Worm (Caenorhabditis elegans) whole organism, L1 larva: ENCODE measurements around the gene C50E10.2.

ENCODE experiments used
- C16A3.4 ChIP-seq: fragments of 150-350 bp; optimal IDR thresholded peaks from 2 replicates; lab custom pipeline; 2014; ENCODE audit warnings: missing biosample characterization, missing genetic modification characterization
- C34B4.2 ChIP-seq: sonication (generic microtip); optimal IDR thresholded peaks from 2 replicates; lab custom pipeline; 2017; ENCODE audit warnings: mild to moderate bottlenecking, missing genetic modification characterization, missing compliant biosample characterization
- aha-1 ChIP-seq: fragments of 150-350 bp; optimal IDR thresholded peaks from 2 replicates; lab custom pipeline; 2014; ENCODE audit warnings: missing biosample characterization, missing genetic modification characterization
- alr-1 ChIP-seq: fragments of 200-800 bp; sonication (Bioruptor generic); optimal IDR thresholded peaks from 2 replicates; lab custom pipeline; 2018; ENCODE audit warnings: borderline replicate concordance, mild to moderate bottlenecking, missing genetic modification characterization, missing compliant biosample characterization
- ama-1 ChIP-seq: fragments of 150-350 bp; optimal IDR thresholded peaks from 2 replicates; lab custom pipeline; 2014
- blmp-1 ChIP-seq: fragments of 150-350 bp; optimal IDR thresholded peaks from 2 replicates; lab custom pipeline; 2014; ENCODE audit warnings: missing biosample characterization, missing genetic modification characterization
- ceh-8 ChIP-seq: fragments of 200-800 bp; sonication (Bioruptor generic); optimal IDR thresholded peaks from 2 replicates; lab custom pipeline; 2018; ENCODE audit warnings: mild to moderate bottlenecking, missing genetic modification characterization, moderate library complexity, missing compliant biosample characterization
- ceh-90 ChIP-seq: sonication (generic microtip); optimal IDR thresholded peaks from 2 replicates; lab custom pipeline; 2016; ENCODE audit warnings: missing genetic modification characterization, missing compliant biosample characterization
- ces-1 ChIP-seq: fragments of 150-350 bp; optimal IDR thresholded peaks from 2 replicates; lab custom pipeline; 2014; ENCODE audit warnings: missing biosample characterization, missing genetic modification reagents, missing genetic modification characterization
- dpl-1 ChIP-seq, 3 experiments: fragments of 150-350 bp in 2 of 3; sonication (generic microtip) in 1 of 3; optimal IDR thresholded peaks; 2 replicates each; lab custom pipeline; 2014 to 2017; ENCODE audit warnings: missing biosample characterization in 3 of 3, missing genetic modification characterization in 3 of 3, missing genetic modification reagents in 3 of 3
- dsc-1 ChIP-seq: sonication (generic microtip); optimal IDR thresholded peaks from 2 replicates; lab custom pipeline; 2016; ENCODE audit warnings: mild to moderate bottlenecking, missing genetic modification characterization, missing compliant biosample characterization
- efl-1 ChIP-seq, 4 experiments: fragments of 150-350 bp; optimal IDR thresholded peaks in 3 of 4; peaks in 1 of 4; 1 replicate in 1 of 4; 2 replicates in 3 of 4; lab custom pipeline; 2014; ENCODE audit warnings: missing biosample characterization in 2 of 4, missing genetic modification characterization in 2 of 4, missing genetic modification reagents in 2 of 4
- elt-3 ChIP-seq, 6 experiments: fragments of 150-350 bp in 1 of 6; sonication (generic microtip); optimal IDR thresholded peaks; 2 replicates each; lab custom pipeline; 2017 to 2018; ENCODE audit warnings: missing biosample characterization in 6 of 6, missing genetic modification characterization in 6 of 6, inconsistent platforms in 1 of 6
- ets-5 ChIP-seq: fragments of 200-800 bp; sonication (Bioruptor generic); IDR thresholded peaks from 2 replicates; pipeline ENCODE4 v1.3.6; 2022; ENCODE audit warnings: missing genetic modification characterization, missing compliant biosample characterization
- fkh-10 ChIP-seq: sonication (generic microtip); optimal IDR thresholded peaks from 2 replicates; lab custom pipeline; 2017; ENCODE audit warnings: missing biosample characterization, missing genetic modification reagents, missing genetic modification characterization
- fkh-8 ChIP-seq: sonication (generic microtip); optimal IDR thresholded peaks from 2 replicates; lab custom pipeline; 2016; ENCODE audit warnings: mild to moderate bottlenecking, missing genetic modification characterization, missing compliant biosample characterization
- hpl-2 ChIP-seq: fragments of 150-350 bp; optimal IDR thresholded peaks from 2 replicates; lab custom pipeline; 2014; ENCODE audit warnings: missing biosample characterization, missing genetic modification reagents, missing genetic modification characterization
- jun-1 ChIP-seq: fragments of 150-350 bp; optimal IDR thresholded peaks from 2 replicates; lab custom pipeline; 2014; ENCODE audit warnings: missing biosample characterization, missing genetic modification reagents, missing genetic modification characterization
- lin-14 ChIP-seq: fragments of 200-800 bp; sonication (Bioruptor generic); optimal IDR thresholded peaks from 2 replicates; lab custom pipeline; 2018; ENCODE audit warnings: mild to moderate bottlenecking, missing genetic modification characterization, moderate library complexity, missing compliant biosample characterization
- lin-35 ChIP-seq, 2 experiments: fragments of 150-350 bp; optimal IDR thresholded peaks; 2 replicates each; lab custom pipeline; 2014; ENCODE audit warnings: missing biosample characterization in 2 of 2, missing genetic modification characterization in 2 of 2, missing genetic modification reagents in 2 of 2
- lsy-2 ChIP-seq, 2 experiments: fragments of 150-350 bp; optimal IDR thresholded peaks; 2 replicates each; lab custom pipeline; 2014; ENCODE audit warnings: missing biosample characterization in 2 of 2, missing genetic modification characterization in 2 of 2
- mab-9 ChIP-seq: fragments of 200-800 bp; sonication (Bioruptor generic); IDR thresholded peaks from 2 replicates; pipeline ENCODE4 v1.3.6; 2022; ENCODE audit warnings: missing genetic modification reagents, missing genetic modification characterization, missing compliant biosample characterization
- mdl-1 ChIP-seq, 2 experiments: fragments of 150-350 bp; optimal IDR thresholded peaks; 2 replicates each; lab custom pipeline; 2014 to 2017; ENCODE audit warnings: missing biosample characterization in 2 of 2, missing genetic modification characterization in 2 of 2, inconsistent platforms in 1 of 2
- nhr-19 ChIP-seq: fragments of 200-800 bp; sonication (Bioruptor generic); conservative IDR thresholded peaks from 2 replicates; pipeline ENCODE4 v1.3.6; 2022; ENCODE audit warnings: missing genetic modification characterization, missing compliant biosample characterization
- nhr-20 ChIP-seq: sonication (generic microtip); optimal IDR thresholded peaks from 2 replicates; lab custom pipeline; 2016; ENCODE audit warnings: mild to moderate bottlenecking, missing genetic modification characterization, missing compliant biosample characterization
- nhr-28 ChIP-seq: fragments of 150-350 bp; optimal IDR thresholded peaks from 2 replicates; lab custom pipeline; 2014; ENCODE audit warnings: missing biosample characterization, missing genetic modification characterization
- nhr-47 ChIP-seq: sonication (generic microtip); optimal IDR thresholded peaks from 2 replicates; lab custom pipeline; 2016; ENCODE audit warnings: mild to moderate bottlenecking, missing genetic modification characterization, moderate library complexity, missing compliant biosample characterization
- nhr-71 ChIP-seq: sonication (generic microtip); optimal IDR thresholded peaks from 2 replicates; lab custom pipeline; 2016; ENCODE audit warnings: mild to moderate bottlenecking, missing genetic modification characterization, moderate library complexity, missing compliant biosample characterization
- nhr-84 ChIP-seq: sonication (generic microtip); optimal IDR thresholded peaks from 2 replicates; lab custom pipeline; 2017; ENCODE audit warnings: missing biosample characterization, missing genetic modification characterization
- nhr-85 ChIP-seq: sonication (generic microtip); peaks from one replicate; lab custom pipeline; 2016; ENCODE audit warnings: missing genetic modification characterization, inconsistent platforms, missing compliant biosample characterization
- nhr-90 ChIP-seq: sonication (generic microtip); optimal IDR thresholded peaks from 2 replicates; lab custom pipeline; 2016; ENCODE audit warnings: mild to moderate bottlenecking, missing genetic modification characterization, missing compliant biosample characterization; ENCODE audit not compliant: poor library complexity
- pax-3 ChIP-seq: fragments of 200-800 bp; sonication (Bioruptor generic); optimal IDR thresholded peaks from 2 replicates; lab custom pipeline; 2018; ENCODE audit warnings: mild to moderate bottlenecking, missing genetic modification characterization, moderate library complexity, missing compliant biosample characterization
- pqm-1 ChIP-seq: sonication (generic microtip); optimal IDR thresholded peaks from 3 replicates; lab custom pipeline; 2017; ENCODE audit warnings: missing biosample characterization, missing genetic modification characterization
- rnt-1 ChIP-seq: sonication (generic microtip); optimal IDR thresholded peaks from 2 replicates; lab custom pipeline; 2016; ENCODE audit warnings: mild to moderate bottlenecking, missing genetic modification characterization, moderate library complexity, missing compliant biosample characterization
- snu-23 ChIP-seq: sonication (generic microtip); optimal IDR thresholded peaks from 2 replicates; lab custom pipeline; 2016; ENCODE audit warnings: missing genetic modification characterization, missing compliant biosample characterization
- sup-37 ChIP-seq: fragments of 200-800 bp; sonication (Bioruptor generic); optimal IDR thresholded peaks from 2 replicates; lab custom pipeline; 2018; ENCODE audit warnings: mild to moderate bottlenecking, missing genetic modification characterization, missing compliant biosample characterization
- tbx-2 ChIP-seq: sonication (generic microtip); optimal IDR thresholded peaks from 2 replicates; lab custom pipeline; 2016; ENCODE audit warnings: missing genetic modification characterization, missing compliant biosample characterization
- unc-30 ChIP-seq: sonication (generic microtip); optimal IDR thresholded peaks from 2 replicates; lab custom pipeline; 2017; ENCODE audit warnings: missing biosample characterization, missing genetic modification characterization
- unc-98 ChIP-seq: fragments of 200-800 bp; sonication (Bioruptor generic); IDR thresholded peaks from 2 replicates; pipeline ENCODE4 v1.3.6; 2022; ENCODE audit warnings: missing genetic modification characterization, missing compliant biosample characterization
- zag-1 ChIP-seq: fragments of 150-350 bp; optimal IDR thresholded peaks from 2 replicates; lab custom pipeline; 2014; ENCODE audit warnings: missing biosample characterization, missing genetic modification characterization
- zip-4 ChIP-seq: fragments of 200-800 bp; sonication (Bioruptor generic); optimal IDR thresholded peaks from 2 replicates; lab custom pipeline; 2018; ENCODE audit warnings: mild to moderate bottlenecking, missing genetic modification characterization, moderate library complexity, missing compliant biosample characterization

The C50E10.2 gene

DNA sequence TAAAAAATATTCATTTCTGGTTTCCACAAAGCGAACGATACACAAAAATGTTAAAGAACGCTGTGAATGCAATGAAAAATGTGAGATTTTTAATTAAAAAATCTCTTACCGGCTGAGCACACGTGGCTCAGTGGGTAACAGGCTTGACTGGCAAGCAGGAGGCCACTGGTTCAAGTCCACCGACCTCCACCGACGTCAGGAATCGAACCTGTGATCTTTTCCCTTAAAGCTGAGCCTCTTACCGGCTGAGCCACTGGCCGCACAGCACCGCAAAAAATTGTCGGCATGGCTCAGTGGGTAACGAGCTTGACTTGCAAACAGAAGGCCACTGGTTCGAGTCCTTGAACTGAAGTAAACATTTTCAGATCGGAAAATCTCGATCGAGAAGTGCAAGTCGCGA, 35.3 kb upstream of the C50E10.2 start, which contains the start of gene C44C11.6:
C44C11.6 (plus strand) TSS at position 23 of the 400 bp plus-strand sequence.
- TF ChIP-seq rnt-1 (peak; percentile 23), nhr-85 (no peak), nhr-71 (tag; lab: Kevin White, UChicago) (peak; percentile 23)

DNA sequence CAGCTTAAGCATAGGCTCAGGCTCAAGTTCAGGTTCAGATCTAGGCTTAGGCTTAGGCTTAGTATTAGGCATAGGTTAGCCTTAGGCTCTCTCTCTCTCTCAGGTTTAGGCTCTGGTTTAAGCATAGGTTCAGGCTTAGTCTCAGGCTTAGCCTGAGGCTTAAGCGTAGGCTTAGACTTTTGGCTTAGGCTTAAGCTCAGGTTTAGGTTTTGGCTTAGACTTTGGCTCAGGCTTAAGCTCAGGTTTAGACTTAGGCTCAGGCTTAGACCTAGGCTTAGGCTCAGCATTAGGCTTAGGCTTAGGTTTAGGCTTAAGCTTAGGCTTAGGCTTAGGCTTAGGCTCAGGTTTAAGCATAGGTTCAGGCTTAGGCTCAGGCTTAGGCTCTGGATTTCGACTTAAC, 34.2 kb upstream of the C50E10.2 start:
- no peak for TF ChIP-seq aha-1 (tag; lab: Kevin White, UChicago)

DNA sequence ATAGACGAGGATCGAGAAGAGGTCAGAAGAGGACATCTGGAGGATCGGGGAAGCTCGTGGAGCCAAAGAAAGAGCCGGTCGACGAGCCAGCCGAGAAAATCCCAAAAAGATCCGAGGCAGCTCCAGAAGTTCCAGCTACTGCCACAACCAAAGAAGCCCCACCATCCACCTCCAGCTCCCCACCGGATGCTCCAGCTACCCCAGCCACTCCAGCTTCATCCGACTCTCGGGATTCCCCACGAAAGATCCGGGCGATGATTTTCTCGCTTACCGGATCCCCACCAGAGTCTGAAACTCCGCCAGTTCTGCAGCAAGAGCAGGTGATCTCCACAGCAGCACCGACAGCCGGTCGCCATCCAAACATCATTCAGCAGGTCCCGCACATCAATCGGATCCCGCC, 33.4 kb upstream of the C50E10.2 start:
- TF ChIP-seq zag-1 (tag; lab: Kevin White, UChicago) (no peak), fkh-10 (no peak), ets-5 (GFP tag; lab: Robert Waterston, UW) (no peak), mdl-1 (tag; optimal IDR thresholded peaks at IDR 0.05; lab: Kevin White, UChicago) (no peak), C16A3.4 (tag; lab: Kevin White, UChicago) (no peak), sup-37 (no peak), zip-4 (GFP tag; lab: Kevin White, UChicago) (no peak), ces-1 (no peak)

DNA sequence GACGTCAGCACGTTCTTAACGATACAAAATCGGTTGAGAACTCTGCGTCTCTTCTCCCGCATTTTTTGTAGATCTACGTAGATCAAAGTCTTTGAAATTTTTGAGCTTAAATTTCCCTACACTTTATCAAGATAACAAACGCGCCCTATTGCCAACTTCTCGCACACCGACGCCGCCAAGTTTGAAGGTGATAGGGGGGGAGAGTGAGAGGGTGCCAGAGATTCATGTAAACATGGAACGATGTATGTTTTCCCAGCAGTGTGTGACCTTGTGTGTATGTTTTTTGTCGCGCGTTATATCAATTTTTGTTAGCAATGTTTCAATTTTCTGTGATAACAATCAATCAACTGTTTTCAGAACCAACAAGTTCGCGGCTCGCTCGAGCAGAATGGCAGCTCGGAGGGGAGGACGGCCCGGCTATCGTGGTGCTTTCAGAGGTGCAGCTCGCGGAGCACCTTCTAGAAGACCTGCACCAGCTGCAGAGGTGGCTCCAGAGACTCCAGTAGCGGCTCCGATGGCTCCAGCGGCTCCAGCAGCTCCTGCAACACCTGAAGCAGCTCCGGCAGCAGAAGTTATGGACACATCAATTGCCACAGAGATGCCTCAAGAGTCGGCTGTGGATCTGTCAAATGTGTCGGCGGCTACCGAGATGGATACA, 32.2 kb upstream of the C50E10.2 start:
- TF ChIP-seq lsy-2 (tag; optimal IDR thresholded peaks at IDR 0.05; lab: Kevin White, UChicago) (peak in 1 of 2 experiments; percentile 48), efl-1 (optimal IDR thresholded peaks at IDR 0.05; lab: Kevin White, UChicago) (peak; percentile 19 to 42), efl-1 (GFP tag; optimal IDR thresholded peaks at IDR 0.05 in 1 of 2; lab: Kevin White, UChicago) (peak; percentile 58 to 95), dsc-1 (tag; lab: Kevin White, UChicago) (no peak), nhr-20 (tag; lab: Kevin White, UChicago) (peak; percentile 38), C16A3.4 (tag; lab: Kevin White, UChicago) (peak; percentile 10), ceh-8 (GFP tag; lab: Kevin White, UChicago) (peak; percentile 33), lin-35 (GFP tag; optimal IDR thresholded peaks at IDR 0.05; lab: Kevin White, UChicago) (peak; percentile 14 to 70), snu-23 (peak; percentile 8), dpl-1 (GFP tag; optimal IDR thresholded peaks at IDR 0.05; lab: Kevin White, UChicago) (peak; percentile 30 to 57 (median 41)), elt-3 (tag; optimal IDR thresholded peaks at IDR 0.05; lab: Kevin White, UChicago) (peak in 1 of 6 experiments; percentile 42), blmp-1 (peak; percentile 6), lin-14 (GFP tag; lab: Kevin White, UChicago) (peak; percentile 26), alr-1 (tag; lab: Kevin White, UChicago) (no peak), jun-1 (tag; lab: Kevin White, UChicago) (no peak)

DNA sequence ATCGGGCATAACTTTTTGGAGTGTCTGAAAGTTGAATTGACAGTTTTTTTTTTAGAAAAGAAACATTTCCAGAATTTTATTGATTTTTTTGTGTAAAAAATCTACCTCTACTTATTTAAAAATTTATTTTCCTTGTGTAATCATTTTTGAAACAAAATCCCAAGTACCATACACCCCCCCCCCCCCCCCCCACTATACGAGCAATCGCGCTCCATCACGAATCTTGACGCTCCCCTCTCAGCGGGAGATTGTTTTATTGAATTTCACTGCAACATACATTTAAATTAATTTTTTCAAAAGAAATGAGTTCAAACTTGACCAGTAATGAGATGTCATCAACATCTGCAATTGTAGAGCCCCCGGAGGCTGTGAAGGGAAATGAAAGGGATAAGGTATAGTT, 30.1 kb upstream of the C50E10.2 start, which contains the start of gene sop-2:
sop-2 (plus strand) TSS at position 301 of the 400 bp plus-strand sequence.
- no peak for TF ChIP-seq aha-1 (tag; lab: Kevin White, UChicago)

DNA sequence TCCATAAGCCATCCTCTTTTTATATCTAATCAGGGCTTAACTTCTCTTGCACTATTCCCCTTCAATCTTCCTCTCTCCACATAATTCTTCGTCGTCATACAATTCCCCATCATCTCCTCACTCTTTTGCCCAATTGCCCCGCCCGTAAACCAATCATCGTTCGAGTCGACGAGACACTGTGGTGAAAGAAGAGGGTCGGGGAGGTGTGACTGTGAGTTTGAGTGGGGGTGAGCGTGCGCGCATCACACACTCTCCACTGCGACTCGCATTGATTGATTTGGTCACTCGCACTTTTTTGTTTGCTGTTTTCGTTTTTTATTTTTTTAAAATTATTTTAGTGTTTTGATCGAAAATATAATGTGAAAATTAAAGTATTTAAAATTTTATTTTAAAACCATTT, 29.6 kb upstream of the C50E10.2 start:
- no peak for TF ChIP-seq pqm-1 (tag; lab: Kevin White, UChicago)
- peak; percentile 60 for TF ChIP-seq pax-3 (tag; lab: Kevin White, UChicago)
- TF ChIP-seq unc-30 = no peak
- no peak for TF ChIP-seq zag-1 (tag; lab: Kevin White, UChicago)
- no peak for TF ChIP-seq C34B4.2 (tag; lab: Kevin White, UChicago)
- no peak for TF ChIP-seq ama-1 (lab: Kevin White, UChicago)
- no peak for TF ChIP-seq ceh-90
- peak in 1 of 2 experiments; percentile 76 for TF ChIP-seq mdl-1 (tag; optimal IDR thresholded peaks at IDR 0.05; lab: Kevin White, UChicago)
- peak; percentile 65 for TF ChIP-seq nhr-90
- TF ChIP-seq nhr-28 (tag; lab: Kevin White, UChicago) = no peak
- no peak for TF ChIP-seq unc-98
- TF ChIP-seq nhr-84 (tag; lab: Kevin White, UChicago) = no peak
- TF ChIP-seq hpl-2 = peak; percentile 33
- peak; percentile 62 for TF ChIP-seq nhr-19 (GFP tag; lab: Robert Waterston, UW)
- peak; percentile 74 for TF ChIP-seq nhr-47 (tag; lab: Kevin White, UChicago)
- TF ChIP-seq tbx-2 (tag; lab: Kevin White, UChicago) = peak; percentile 75
- peak; percentile 72 for TF ChIP-seq fkh-8 (tag; lab: Kevin White, UChicago)
- TF ChIP-seq mab-9 (GFP tag; lab: Robert Waterston, UW) = no peak
- no peak for TF ChIP-seq ceh-8 (GFP tag; lab: Kevin White, UChicago)
- peak; percentile 77 for TF ChIP-seq blmp-1
